Fruit fly (Drosophila melanogaster) whole organism, embryonic: Measurements from ENCODE around the gene mol.

Experiments used
- B-H2 ChIP-seq: fragments of 200-800 bp; sonication (Bioruptor generic); optimal IDR thresholded peaks from 2 replicates; lab custom pipeline; 2018; ENCODE audit warnings: missing biosample characterization, mild to moderate bottlenecking, missing genetic modification characterization
- Bgb ChIP-seq: fragments of 200-800 bp; sonication (Bioruptor generic); IDR thresholded peaks from 2 replicates; pipeline ENCODE4 v1.3.6; 2022; ENCODE audit warnings: missing biosample characterization, missing genetic modification characterization; ENCODE audit not compliant: partially characterized antibody
- BtbVII ChIP-seq: fragments of 200-800 bp; sonication (Bioruptor generic); optimal IDR thresholded peaks from 3 replicates; lab custom pipeline; 2017; ENCODE audit warnings: missing biosample characterization, mild to moderate bottlenecking, missing genetic modification characterization
- CG10959 ChIP-seq: fragments of 200-800 bp; sonication (Bioruptor generic); IDR thresholded peaks from 2 replicates; pipeline ENCODE4 v1.3.6; 2022; ENCODE audit warnings: missing biosample characterization, missing genetic modification characterization
- CG11247 ChIP-seq: fragments of 200-800 bp; sonication (Bioruptor generic); IDR thresholded peaks from 2 replicates; pipeline ENCODE4 v1.3.6; 2022; ENCODE audit warnings: missing biosample characterization, missing genetic modification characterization
- CG14860 ChIP-seq: fragments of 200-800 bp; sonication (Bioruptor generic); IDR thresholded peaks from 3 replicates; pipeline ENCODE4 v1.3.6; 2022; ENCODE audit warnings: missing biosample characterization, missing genetic modification characterization; ENCODE audit not compliant: partially characterized antibody
- CG14965 ChIP-seq: fragments of 200-800 bp; sonication (Bioruptor generic); optimal IDR thresholded peaks from 2 replicates; lab custom pipeline; 2016; ENCODE audit warnings: missing biosample characterization, missing genetic modification characterization, borderline replicate concordance
- CG15479 ChIP-seq: fragments of 200-800 bp; sonication (Bioruptor generic); optimal IDR thresholded peaks from 3 replicates; lab custom pipeline; 2019; ENCODE audit warnings: missing biosample characterization, mild to moderate bottlenecking, missing genetic modification characterization, moderate library complexity
- CG17385 ChIP-seq: fragments of 200-800 bp; sonication (Bioruptor generic); optimal IDR thresholded peaks from 3 replicates; lab custom pipeline; 2018; ENCODE audit warnings: missing biosample characterization, mild to moderate bottlenecking, missing genetic modification characterization
- CG18011 ChIP-seq: fragments of 200-800 bp; sonication (Bioruptor generic); optimal IDR thresholded peaks from 2 replicates; lab custom pipeline; 2017; ENCODE audit warnings: missing biosample characterization, missing genetic modification characterization, mild to moderate bottlenecking, moderate library complexity, missing genotype
- CG2712 ChIP-seq: fragments of 200-800 bp; optimal IDR thresholded peaks from 3 replicates; lab custom pipeline; 2019; ENCODE audit warnings: missing biosample characterization, mild to moderate bottlenecking, missing genetic modification characterization, moderate library complexity
- CG3995 ChIP-seq: fragments of 200-800 bp; sonication (Bioruptor generic); optimal IDR thresholded peaks from 3 replicates; lab custom pipeline; 2016; ENCODE audit warnings: missing biosample characterization, missing genetic modification characterization
- CG4282 ChIP-seq: fragments of 200-800 bp; sonication (Bioruptor generic); optimal IDR thresholded peaks from 2 replicates; lab custom pipeline; 2016; ENCODE audit warnings: missing biosample characterization, missing genetic modification characterization
- CG4328 ChIP-seq: fragments of 200-800 bp; sonication (Bioruptor generic); optimal IDR thresholded peaks from 3 replicates; lab custom pipeline; 2017; ENCODE audit warnings: missing biosample characterization, missing genetic modification reagents, missing genetic modification characterization
- CG6689 ChIP-seq: fragments of 200-800 bp; sonication (Bioruptor generic); IDR thresholded peaks from 2 replicates; pipeline ENCODE4 v1.3.6; 2022; ENCODE audit warnings: missing biosample characterization, missing genetic modification characterization
- CG7556 ChIP-seq: fragments of 200-800 bp; sonication (Bioruptor generic); optimal IDR thresholded peaks from 2 replicates; lab custom pipeline; 2017; ENCODE audit warnings: missing biosample characterization, mild to moderate bottlenecking, missing genetic modification characterization
- CG9932 ChIP-seq: fragments of 200-800 bp; sonication (Bioruptor generic); IDR thresholded peaks from 2 replicates; pipeline ENCODE4 v1.3.6; 2022; ENCODE audit warnings: missing biosample characterization, missing genetic modification characterization
- CoRest ChIP-seq: fragments of 200-800 bp; sonication (Bioruptor generic); optimal IDR thresholded peaks from 3 replicates; lab custom pipeline; 2018; ENCODE audit warnings: missing biosample characterization, mild to moderate bottlenecking, missing genetic modification characterization, moderate library complexity
- Dad ChIP-seq: fragments of 200-800 bp; sonication (Bioruptor generic); optimal IDR thresholded peaks from 3 replicates; lab custom pipeline; 2016; ENCODE audit warnings: missing biosample characterization, missing genetic modification characterization
- Deaf1 ChIP-seq: fragments of 200-800 bp; optimal IDR thresholded peaks from 3 replicates; lab custom pipeline; 2019; ENCODE audit warnings: missing biosample characterization, mild to moderate bottlenecking, missing genetic modification characterization, moderate library complexity
- E2f1 ChIP-seq: fragments of 200-800 bp; sonication (Bioruptor generic); IDR thresholded peaks from 2 replicates; pipeline ENCODE4 v1.3.6; 2022; ENCODE audit warnings: missing biosample characterization, missing genetic modification characterization
- Ets65A ChIP-seq: fragments of 200-800 bp; sonication (Bioruptor generic); peaks from one replicate; lab custom pipeline; 2016; ENCODE audit warnings: missing biosample characterization, missing genetic modification characterization
- Fer1 ChIP-seq: fragments of 200-800 bp; sonication (Bioruptor generic); optimal IDR thresholded peaks from 2 replicates; lab custom pipeline; 2017; ENCODE audit warnings: missing biosample characterization, mild to moderate bottlenecking, missing genetic modification characterization
- H2.0 ChIP-seq: fragments of 200-800 bp; sonication (Bioruptor generic); IDR thresholded peaks from 2 replicates; pipeline ENCODE4 v1.3.6; 2022; ENCODE audit warnings: missing biosample characterization, missing genetic modification characterization
- Hr51 ChIP-seq, 2 experiments: fragments of 200-800 bp; sonication (Bioruptor generic); optimal IDR thresholded peaks; 2 replicates in 1 of 2; 3 replicates in 1 of 2; lab custom pipeline; 2016 to 2018; ENCODE audit warnings: missing biosample characterization in 2 of 2, missing genetic modification characterization in 2 of 2, mild to moderate bottlenecking in 1 of 2, moderate library complexity in 1 of 2
- MBD-R2 ChIP-seq: fragments of 200-800 bp; sonication (Bioruptor generic); IDR thresholded peaks from 2 replicates; pipeline ENCODE4 v1.3.6; 2022; ENCODE audit warnings: missing biosample characterization, missing genetic modification characterization
- Med ChIP-seq: fragments of 200-800 bp; sonication (Bioruptor generic); peaks from one replicate; lab custom pipeline; 2016; ENCODE audit warnings: missing biosample characterization, missing genetic modification characterization, mild to moderate bottlenecking, inconsistent platforms, moderate library complexity
- Mrtf ChIP-seq: fragments of 200-800 bp; sonication (Bioruptor generic); IDR thresholded peaks from 3 replicates; pipeline ENCODE4 v1.3.6; 2022; ENCODE audit warnings: missing biosample characterization, missing genetic modification characterization
- Myb ChIP-seq: fragments of 200-800 bp; sonication (Bioruptor generic); optimal IDR thresholded peaks from 2 replicates; lab custom pipeline; 2016; ENCODE audit warnings: missing biosample characterization, missing genetic modification characterization
- Spps ChIP-seq: fragments of 200-800 bp; sonication (Bioruptor generic); optimal IDR thresholded peaks from 2 replicates; lab custom pipeline; 2018; ENCODE audit warnings: missing biosample characterization, mild to moderate bottlenecking, missing genetic modification characterization
- Sry-δ ChIP-seq: fragments of 200-800 bp; sonication (Bioruptor generic); optimal IDR thresholded peaks from 2 replicates; lab custom pipeline; 2016; ENCODE audit warnings: missing biosample characterization, missing genetic modification characterization
- abd-A ChIP-seq: fragments of 200-800 bp; sonication (Bioruptor generic); optimal IDR thresholded peaks from 3 replicates; lab custom pipeline; 2019; ENCODE audit warnings: missing biosample characterization, mild to moderate bottlenecking, missing genetic modification characterization, moderate library complexity
- ara ChIP-seq: fragments of 200-800 bp; sonication (Bioruptor generic); IDR thresholded peaks from 2 replicates; pipeline ENCODE4 v1.3.6; 2022; ENCODE audit warnings: missing biosample characterization, missing genetic modification characterization
- ash1 ChIP-seq: fragments of 200-800 bp; sonication (Bioruptor generic); optimal IDR thresholded peaks from 2 replicates; lab custom pipeline; 2018; ENCODE audit warnings: missing biosample characterization, mild to moderate bottlenecking, missing genetic modification characterization
- bbx ChIP-seq: fragments of 200-800 bp; sonication (Bioruptor generic); IDR thresholded peaks from 2 replicates; pipeline ENCODE4 v1.3.6; 2022; ENCODE audit warnings: missing biosample characterization, missing genetic modification characterization; ENCODE audit not compliant: partially characterized antibody
- btn ChIP-seq: fragments of 200-800 bp; sonication (Bioruptor generic); optimal IDR thresholded peaks from 2 replicates; lab custom pipeline; 2016; ENCODE audit warnings: missing biosample characterization, missing genetic modification characterization
- ci ChIP-seq: fragments of 200-800 bp; sonication (Bioruptor generic); IDR thresholded peaks from 3 replicates; pipeline ENCODE4 v1.3.6; 2022; ENCODE audit warnings: missing biosample characterization, missing genetic modification characterization
- crp ChIP-seq, 2 experiments: fragments of 200-800 bp; sonication (Bioruptor generic); optimal IDR thresholded peaks; 2 replicates in 1 of 2; 3 replicates in 1 of 2; lab custom pipeline; 2017; ENCODE audit warnings: missing biosample characterization in 2 of 2, missing genetic modification characterization in 2 of 2, mild to moderate bottlenecking in 1 of 2, moderate library complexity in 1 of 2
- gt ChIP-seq: fragments of 200-800 bp; sonication (Bioruptor generic); IDR thresholded peaks from 2 replicates; pipeline ENCODE4 v1.3.6; 2022; ENCODE audit warnings: missing biosample characterization, missing genetic modification characterization
- hbn ChIP-seq: fragments of 200-800 bp; sonication (Bioruptor generic); IDR thresholded peaks from 2 replicates; pipeline ENCODE4 v1.3.6; 2022; ENCODE audit warnings: missing biosample characterization, missing genetic modification characterization; ENCODE audit not compliant: partially characterized antibody
- kni ChIP-seq: fragments of 200-800 bp; sonication (Bioruptor generic); optimal IDR thresholded peaks from 3 replicates; lab custom pipeline; 2017; ENCODE audit warnings: mild to moderate bottlenecking, missing biosample characterization, missing genetic modification reagents, missing genetic modification characterization
- mirr ChIP-seq: fragments of 200-800 bp; sonication (Bioruptor generic); optimal IDR thresholded peaks from 3 replicates; lab custom pipeline; 2018; ENCODE audit warnings: missing biosample characterization, mild to moderate bottlenecking, missing genetic modification characterization
- pros ChIP-seq: fragments of 200-800 bp; sonication (Bioruptor generic); optimal IDR thresholded peaks from 3 replicates; lab custom pipeline; 2019; ENCODE audit warnings: missing biosample characterization, mild to moderate bottlenecking, missing genetic modification characterization, moderate library complexity
- seq ChIP-seq: fragments of 200-800 bp; sonication (Bioruptor generic); IDR thresholded peaks from 2 replicates; pipeline ENCODE4 v1.3.6; 2022; ENCODE audit warnings: missing biosample characterization, missing genetic modification characterization
- slbo ChIP-seq: fragments of 200-800 bp; sonication (Bioruptor generic); IDR thresholded peaks from 2 replicates; pipeline ENCODE4 v1.3.6; 2022; ENCODE audit warnings: missing biosample characterization, missing genetic modification characterization
- sr ChIP-seq: fragments of 200-800 bp; sonication (Bioruptor generic); IDR thresholded peaks from 3 replicates; pipeline ENCODE4 v1.3.6; 2022; ENCODE audit warnings: missing biosample characterization, missing genetic modification characterization
- sug ChIP-seq: fragments of 200-800 bp; optimal IDR thresholded peaks from 2 replicates; lab custom pipeline; 2019; ENCODE audit warnings: missing biosample characterization, mild to moderate bottlenecking, missing genetic modification characterization, moderate library complexity
- tll ChIP-seq, 2 experiments: fragments of 200-800 bp in 1 of 2; fragments of >200 bp in 1 of 2; sonication (Bioruptor generic) in 1 of 2; optimal IDR thresholded peaks; 2 replicates each; lab custom pipeline; 2017 to 2019; ENCODE audit warnings: missing biosample characterization in 2 of 2, missing genetic modification characterization in 2 of 2, mild to moderate bottlenecking in 1 of 2, moderate library complexity in 1 of 2
- trh ChIP-seq: fragments of 200-800 bp; sonication (Bioruptor generic); optimal IDR thresholded peaks from 2 replicates; lab custom pipeline; 2016; ENCODE audit warnings: missing biosample characterization, missing genetic modification characterization
- wek ChIP-seq: fragments of 200-800 bp; sonication (Bioruptor generic); optimal IDR thresholded peaks from 3 replicates; lab custom pipeline; 2018; ENCODE audit warnings: missing biosample characterization, mild to moderate bottlenecking, missing genetic modification characterization, moderate library complexity

Gene mol

dm6 chr2L:15013523-15013922, 16.2 kb upstream of the mol start (continued):
- TF ChIP-seq ara (no peak), gt (no peak), CG15479 (GFP tag; lab: Kevin White, UChicago) (peak; percentile 55), tll (GFP tag; optimal IDR thresholded peaks at IDR 0.05; lab: Kevin White, UChicago) (peak in 1 of 2 experiments; percentile 83), CG14965 (GFP tag; lab: Kevin White, UChicago) (no peak), trh (no peak), CG2712 (no peak), B-H2 (GFP tag; lab: Kevin White, UChicago) (no peak), hbn (GFP tag; lab: Robert Waterston, UW) (no peak), sr (no peak), Dad (GFP tag; lab: Kevin White, UChicago) (no peak), Ets65A (peak; percentile 22)

dm6 chr2L:15011779-15012178, 14.4 kb upstream of the mol start:
- TF ChIP-seq bbx (GFP tag; lab: Robert Waterston, UW) (no peak), CG11247 (GFP tag; lab: Robert Waterston, UW) (no peak), MBD-R2 (no peak), Mrtf (GFP tag; lab: Robert Waterston, UW) (no peak), abd-A (peak; percentile 67), Fer1 (peak; percentile 4), CG3995 (GFP tag; lab: Kevin White, UChicago) (no peak), Med (GFP tag; lab: Kevin White, UChicago) (peak; percentile 34), crp (GFP tag; optimal IDR thresholded peaks at IDR 0.05; lab: Kevin White, UChicago) (no peak), Spps (tag; lab: Kevin White, UChicago) (no peak), E2f1 (GFP tag; lab: Robert Waterston, UW) (no peak), CG17385 (GFP tag; lab: Kevin White, UChicago) (no peak), CG9932 (GFP tag; lab: Robert Waterston, UW) (no peak), kni (GFP tag; lab: Kevin White, UChicago) (no peak), H2.0 (no peak), Sry-δ (no peak), CG4282 (GFP tag; lab: Kevin White, UChicago) (no peak), CG14860 (GFP tag; lab: Robert Waterston, UW) (no peak), Bgb (peak; percentile 31; the same call in 1 of the 2 replicates), CG10959 (GFP tag; lab: Robert Waterston, UW) (no peak), CG4328 (no peak), seq (no peak), ash1 (GFP tag; lab: Kevin White, UChicago) (no peak), pros (GFP tag; lab: Kevin White, UChicago) (no peak), sug (tag; lab: Kevin White, UChicago) (no peak), btn (GFP tag; lab: Kevin White, UChicago) (no peak), Deaf1 (peak; percentile 58), CG18011 (no peak), wek (GFP tag; lab: Kevin White, UChicago) (no peak), Myb (no peak), Hr51 (GFP tag; optimal IDR thresholded peaks at IDR 0.05; lab: Kevin White, UChicago) (peak in 1 of 2 experiments; percentile 39), CG7556 (GFP tag; lab: Kevin White, UChicago) (no peak), mirr (no peak), slbo (no peak), CG6689 (GFP tag; lab: Robert Waterston, UW) (no peak), ci (GFP tag; lab: Robert Waterston, UW) (0 out of 3 replicates have a peak, but pooled peaks have one; percentile 25), CoRest (no peak), BtbVII (GFP tag; lab: Kevin White, UChicago) (no peak)
